Fruit fly (Drosophila melanogaster) whole organism, embryonic: ENCODE data around the gene Prosbeta2.

Experiments
- Atf-2 ChIP-seq: fragments of 200-800 bp; sonication (Bioruptor generic); optimal IDR thresholded peaks from 2 replicates; lab custom pipeline; 2016; ENCODE audit warnings: missing biosample characterization, missing genetic modification characterization
- CG10321 ChIP-seq: fragments of 200-800 bp; sonication (Bioruptor generic); IDR thresholded peaks from 2 replicates; pipeline ENCODE4 v1.3.6; 2022; ENCODE audit warnings: missing biosample characterization, missing genetic modification characterization
- CG10959 ChIP-seq: fragments of 200-800 bp; sonication (Bioruptor generic); IDR thresholded peaks from 2 replicates; pipeline ENCODE4 v1.3.6; 2022; ENCODE audit warnings: missing biosample characterization, missing genetic modification characterization
- CG14014 ChIP-seq: fragments of 200-800 bp; sonication (Bioruptor generic); IDR thresholded peaks from 2 replicates; pipeline ENCODE4 v1.3.6; 2022; ENCODE audit warnings: missing biosample characterization, missing genetic modification characterization
- CG14667 ChIP-seq: fragments of 200-800 bp; sonication (Bioruptor generic); IDR thresholded peaks from 2 replicates; pipeline ENCODE4 v1.3.6; 2022; ENCODE audit warnings: missing biosample characterization, missing genetic modification characterization
- CG1603 ChIP-seq: fragments of 200-800 bp; sonication (Bioruptor generic); optimal IDR thresholded peaks from 2 replicates; lab custom pipeline; 2019; ENCODE audit warnings: missing biosample characterization, mild to moderate bottlenecking, missing genetic modification characterization, moderate library complexity
- CG16863 ChIP-seq: fragments of 200-800 bp; sonication (Bioruptor generic); optimal IDR thresholded peaks from 3 replicates; lab custom pipeline; 2016; ENCODE audit warnings: missing biosample characterization, missing genetic modification characterization
- CG17359 ChIP-seq: fragments of 200-800 bp; sonication (Bioruptor generic); optimal IDR thresholded peaks from 3 replicates; lab custom pipeline; 2018; ENCODE audit warnings: missing biosample characterization, mild to moderate bottlenecking, missing genetic modification characterization, moderate library complexity
- CG1832 ChIP-seq: fragments of 200-800 bp; sonication (Bioruptor generic); optimal IDR thresholded peaks from 2 replicates; lab custom pipeline; 2017; ENCODE audit warnings: missing biosample characterization, mild to moderate bottlenecking, missing genetic modification characterization, inconsistent platforms
- CG2129 ChIP-seq: fragments of 200-800 bp; sonication (Bioruptor generic); IDR thresholded peaks from 2 replicates; pipeline ENCODE4 v1.3.6; 2022; ENCODE audit warnings: missing biosample characterization, missing genetic modification characterization; ENCODE audit not compliant: partially characterized antibody
- CG2875 ChIP-seq: fragments of 200-800 bp; sonication (Bioruptor generic); optimal IDR thresholded peaks from 2 replicates; lab custom pipeline; 2017; ENCODE audit warnings: missing biosample characterization, mild to moderate bottlenecking, missing genetic modification characterization, missing genetic modification reagents
- CG31224 ChIP-seq: fragments of 200-800 bp; sonication (Bioruptor generic); IDR thresholded peaks from 2 replicates; pipeline ENCODE4 v1.3.6; 2022; ENCODE audit warnings: missing biosample characterization, missing genetic modification characterization
- CG6254 ChIP-seq: fragments of 200-800 bp; sonication (Bioruptor generic); optimal IDR thresholded peaks from 3 replicates; lab custom pipeline; 2017; ENCODE audit warnings: mild to moderate bottlenecking, missing biosample characterization, missing genetic modification reagents, missing genetic modification characterization
- CG6683 ChIP-seq: fragments of 200-800 bp; sonication (Bioruptor generic); optimal IDR thresholded peaks from 2 replicates; lab custom pipeline; 2017; ENCODE audit warnings: missing biosample characterization, mild to moderate bottlenecking, missing genetic modification characterization, missing genetic modification reagents
- CG7963 ChIP-seq: fragments of 200-800 bp; sonication (Bioruptor generic); IDR thresholded peaks from 3 replicates; pipeline ENCODE4 v1.3.6; 2022; ENCODE audit warnings: missing biosample characterization, missing genetic modification characterization; ENCODE audit not compliant: partially characterized antibody
- Chrac-16 ChIP-seq: fragments of 200-800 bp; sonication (Bioruptor generic); optimal IDR thresholded peaks from 3 replicates; lab custom pipeline; 2016; ENCODE audit warnings: missing biosample characterization, missing genetic modification characterization
- CkIIα-i1 ChIP-seq: fragments of 200-800 bp; sonication (Bioruptor generic); IDR thresholded peaks from 2 replicates; pipeline ENCODE4 v1.3.6; 2022; ENCODE audit warnings: missing biosample characterization, missing genetic modification characterization
- Dbx ChIP-seq: fragments of 200-800 bp; sonication (Bioruptor generic); IDR thresholded peaks from 3 replicates; pipeline ENCODE4 v1.3.6; 2022; ENCODE audit warnings: missing biosample characterization, missing genetic modification characterization
- Dll ChIP-seq: fragments of 200-800 bp; sonication (Bioruptor generic); IDR thresholded peaks from 4 replicates; pipeline ENCODE4 v1.3.6; 2022; ENCODE audit warnings: missing biosample characterization, missing genetic modification characterization; ENCODE audit not compliant: partially characterized antibody
- Gsc ChIP-seq: fragments of 200-800 bp; sonication (Bioruptor generic); IDR thresholded peaks from 2 replicates; pipeline ENCODE4 v1.3.6; 2022; ENCODE audit warnings: missing biosample characterization, missing genetic modification characterization
- Hey ChIP-seq: fragments of 200-800 bp; sonication (Bioruptor generic); optimal IDR thresholded peaks from 3 replicates; lab custom pipeline; 2018; ENCODE audit warnings: missing biosample characterization, mild to moderate bottlenecking, missing genetic modification characterization
- HmgZ ChIP-seq: fragments of 200-800 bp; sonication (Bioruptor generic); optimal IDR thresholded peaks from 2 replicates; lab custom pipeline; 2018; ENCODE audit warnings: missing biosample characterization, mild to moderate bottlenecking, missing genetic modification characterization
- Max ChIP-seq: fragments of 200-800 bp; sonication (Bioruptor generic); optimal IDR thresholded peaks from 2 replicates; lab custom pipeline; 2016; ENCODE audit warnings: missing biosample characterization, mild to moderate bottlenecking, missing genetic modification characterization
- Sox102F ChIP-seq: fragments of 200-800 bp; sonication (Bioruptor generic); optimal IDR thresholded peaks from 2 replicates; lab custom pipeline; 2018; ENCODE audit warnings: missing biosample characterization, mild to moderate bottlenecking, missing genetic modification characterization, moderate library complexity
- Sry-δ ChIP-seq: fragments of 200-800 bp; sonication (Bioruptor generic); optimal IDR thresholded peaks from 2 replicates; lab custom pipeline; 2016; ENCODE audit warnings: missing biosample characterization, missing genetic modification characterization
- Ssrp ChIP-seq: fragments of 200-800 bp; sonication (Bioruptor generic); optimal IDR thresholded peaks from 2 replicates; lab custom pipeline; 2018; ENCODE audit warnings: missing biosample characterization, mild to moderate bottlenecking, missing genetic modification characterization, moderate library complexity
- bigmax ChIP-seq: fragments of 200-800 bp; sonication (Bioruptor generic); optimal IDR thresholded peaks from 2 replicates; lab custom pipeline; 2018; ENCODE audit warnings: missing biosample characterization, mild to moderate bottlenecking, missing genetic modification characterization
- bsh ChIP-seq, 2 experiments: fragments of 200-800 bp; sonication (Bioruptor generic); optimal IDR thresholded peaks; 2 replicates each; lab custom pipeline; 2017 to 2018; ENCODE audit warnings: mild to moderate bottlenecking in 2 of 2, missing biosample characterization in 2 of 2, missing genetic modification characterization in 2 of 2, moderate library complexity in 1 of 2
- cas ChIP-seq: fragments of 200-800 bp; sonication (Bioruptor generic); IDR thresholded peaks from 2 replicates; pipeline ENCODE4 v1.3.6; 2022; ENCODE audit warnings: missing biosample characterization, missing genetic modification characterization
- dan ChIP-seq: fragments of 200-800 bp; sonication (Bioruptor generic); IDR thresholded peaks from 2 replicates; pipeline ENCODE4 v1.3.6; 2022; ENCODE audit warnings: missing biosample characterization, missing genetic modification characterization
- dysf ChIP-seq: fragments of 200-800 bp; sonication (Bioruptor generic); IDR thresholded peaks from 3 replicates; pipeline ENCODE4 v1.3.6; 2022; ENCODE audit warnings: missing biosample characterization, missing genetic modification characterization
- emc ChIP-seq: fragments of 200-800 bp; sonication (Bioruptor generic); optimal IDR thresholded peaks from 2 replicates; lab custom pipeline; 2016; ENCODE audit warnings: missing biosample characterization, missing genetic modification characterization
- en ChIP-seq: fragments of 200-800 bp; sonication (Bioruptor generic); optimal IDR thresholded peaks from 2 replicates; lab custom pipeline; 2016; ENCODE audit warnings: missing biosample characterization, missing genetic modification characterization
- esg ChIP-seq: fragments of 200-800 bp; sonication (Bioruptor generic); conservative IDR thresholded peaks from 2 replicates; pipeline ENCODE4 v1.3.6; 2022; ENCODE audit warnings: missing biosample characterization, missing genetic modification characterization
- fru ChIP-seq: fragments of >200 bp; optimal IDR thresholded peaks from 2 replicates; lab custom pipeline; 2017
- h ChIP-seq: fragments of >200 bp; optimal IDR thresholded peaks from 2 replicates; lab custom pipeline; 2017
- kah ChIP-seq: fragments of 200-800 bp; sonication (Bioruptor generic); optimal IDR thresholded peaks from 2 replicates; lab custom pipeline; 2018; ENCODE audit warnings: missing biosample characterization, mild to moderate bottlenecking, missing genetic modification characterization
- klu ChIP-seq: fragments of 200-800 bp; sonication (Bioruptor generic); IDR thresholded peaks from 2 replicates; pipeline ENCODE4 v1.3.6; 2022; ENCODE audit warnings: missing biosample characterization, missing genetic modification characterization
- lola ChIP-seq, 3 experiments: fragments of >200 bp in 2 of 3; fragments of 200-800 bp in 1 of 3; sonication (Bioruptor generic) in 1 of 3; optimal IDR thresholded peaks; 2 replicates each; lab custom pipeline; 2017 to 2019; ENCODE audit warnings: missing biosample characterization in 3 of 3, missing genetic modification characterization in 3 of 3, mild to moderate bottlenecking in 1 of 3, moderate library complexity in 1 of 3
- nmo ChIP-seq: fragments of 200-800 bp; sonication (Bioruptor generic); optimal IDR thresholded peaks from 2 replicates; lab custom pipeline; 2018; ENCODE audit warnings: missing biosample characterization, mild to moderate bottlenecking, missing genetic modification characterization, moderate library complexity
- odd ChIP-seq: fragments of 200-800 bp; sonication (Bioruptor generic); optimal IDR thresholded peaks from 2 replicates; lab custom pipeline; 2017; ENCODE audit warnings: missing biosample characterization, mild to moderate bottlenecking, missing genetic modification characterization
- p53 ChIP-seq: fragments of 200-800 bp; sonication (Bioruptor generic); optimal IDR thresholded peaks from 2 replicates; lab custom pipeline; 2016; ENCODE audit warnings: missing biosample characterization, missing genetic modification characterization
- sens-2 ChIP-seq: fragments of 200-800 bp; sonication (Bioruptor generic); IDR thresholded peaks from 2 replicates; pipeline ENCODE4 v1.3.6; 2022; ENCODE audit warnings: missing biosample characterization, missing genetic modification characterization
- sima ChIP-seq: fragments of 200-800 bp; sonication (Bioruptor generic); optimal IDR thresholded peaks from 2 replicates; lab custom pipeline; 2016; ENCODE audit warnings: missing biosample characterization, missing genetic modification characterization
- sisA ChIP-seq: fragments of 200-800 bp; sonication (Bioruptor generic); IDR thresholded peaks from 2 replicates; pipeline ENCODE4 v1.3.6; 2022; ENCODE audit warnings: missing biosample characterization, missing genetic modification characterization
- ssp ChIP-seq: fragments of 200-800 bp; sonication (Bioruptor generic); IDR thresholded peaks from 2 replicates; pipeline ENCODE4 v1.3.6; 2022; ENCODE audit warnings: missing biosample characterization, missing genetic modification characterization
- toy ChIP-seq: fragments of 200-800 bp; sonication (Bioruptor generic); IDR thresholded peaks from 2 replicates; pipeline ENCODE4 v1.3.6; 2022; ENCODE audit warnings: missing biosample characterization, missing genetic modification characterization
- vvl ChIP-seq: fragments of 200-800 bp; sonication (Bioruptor generic); IDR thresholded peaks from 2 replicates; pipeline ENCODE4 v1.3.6; 2022; ENCODE audit warnings: missing biosample characterization, missing genetic modification characterization
- yki ChIP-seq: fragments of >200 bp; optimal IDR thresholded peaks from 3 replicates; lab custom pipeline; 2018
- zf30C ChIP-seq: fragments of 200-800 bp; sonication (Bioruptor generic); optimal IDR thresholded peaks from 3 replicates; lab custom pipeline; 2018; ENCODE audit warnings: missing biosample characterization, mild to moderate bottlenecking, missing genetic modification characterization

Gene Prosbeta2

DNA sequence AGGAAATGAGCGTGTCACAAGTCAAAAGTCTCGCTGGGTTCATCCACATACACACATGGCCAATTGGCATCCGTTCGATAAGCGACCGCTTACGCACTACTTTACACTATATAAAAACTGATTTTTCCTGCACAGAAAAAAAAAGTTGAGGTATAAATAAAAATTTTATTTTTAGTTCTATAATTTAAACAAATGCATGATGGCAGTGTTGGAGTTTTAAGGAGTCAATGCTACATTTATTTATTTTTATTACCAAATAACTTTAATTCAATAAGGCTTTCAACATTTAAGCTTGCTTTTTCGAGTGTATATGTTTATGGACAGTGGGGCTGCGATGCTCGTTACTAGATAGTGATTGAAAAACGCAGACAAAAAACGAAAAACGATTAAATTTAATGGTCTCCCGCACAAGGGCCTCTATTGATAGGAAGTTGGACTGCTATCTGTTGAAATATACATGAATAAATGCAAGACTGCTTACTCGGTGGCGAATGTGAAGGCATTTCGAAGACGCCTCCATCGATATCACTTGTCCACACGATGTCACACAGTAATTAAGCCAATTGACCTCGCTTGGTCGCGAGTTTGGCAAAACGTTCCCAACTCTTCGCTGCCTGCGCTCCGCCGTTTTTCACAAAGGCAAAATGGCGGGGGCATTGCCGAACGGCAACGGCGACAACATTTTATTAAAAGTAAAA lies 12.0 kb downstream of the Prosbeta2 start (continued):
- no peak for TF ChIP-seq Dll (GFP tag; lab: Robert Waterston, UW)
- no peak for TF ChIP-seq fru (lab: Kevin White, UChicago)
- peak; percentile 58; the same call in 1 of the 2 replicates for TF ChIP-seq CG14014 (GFP tag; lab: Robert Waterston, UW)
- TF ChIP-seq bigmax: no peak
- TF ChIP-seq CG16863 (GFP tag; lab: Kevin White, UChicago): peak; percentile 29
- TF ChIP-seq sens-2 (GFP tag; lab: Robert Waterston, UW): peak; percentile 65
- no peak for TF ChIP-seq emc (GFP tag; lab: Kevin White, UChicago)
- peak; percentile 42 to 85 for TF ChIP-seq bsh (GFP tag; optimal IDR thresholded peaks at IDR 0.05; lab: Kevin White, UChicago)
- TF ChIP-seq nmo (GFP tag; lab: Kevin White, UChicago): peak; percentile 84
- TF ChIP-seq CG6683: peak; percentile 55
- TF ChIP-seq sisA (GFP tag; lab: Robert Waterston, UW): peak; percentile 80
- no peak for TF ChIP-seq CG10321 (GFP tag; lab: Robert Waterston, UW)
- TF ChIP-seq Ssrp (tag; lab: Kevin White, UChicago): peak; percentile 80
- TF ChIP-seq Dbx (GFP tag; lab: Robert Waterston, UW): 0 out of 3 replicates have a peak, but pooled peaks have one; percentile 18
- peak; percentile 53 for TF ChIP-seq kah (GFP tag; lab: Kevin White, UChicago)
- TF ChIP-seq ssp (GFP tag; lab: Robert Waterston, UW): peak; percentile 45; the same call in 1 of the 2 replicates
- TF ChIP-seq Atf-2 (GFP tag; lab: Kevin White, UChicago): peak; percentile 16
- no peak for TF ChIP-seq Gsc (GFP tag; lab: Robert Waterston, UW)
- no peak for TF ChIP-seq cas
- peak; percentile 58 for TF ChIP-seq odd
- TF ChIP-seq zf30C (GFP tag; lab: Kevin White, UChicago): peak; percentile 63
- no peak for TF ChIP-seq p53
- no peak for TF ChIP-seq CkIIα-i1 (GFP tag; lab: Robert Waterston, UW)
- TF ChIP-seq CG1832 (GFP tag; lab: Kevin White, UChicago): no peak
- no peak for TF ChIP-seq CG7963 (GFP tag; lab: Robert Waterston, UW)
- peak; percentile 47 for TF ChIP-seq Chrac-16 (GFP tag; lab: Kevin White, UChicago)
- peak in 1 of 3 experiments; percentile 80 for TF ChIP-seq lola (GFP tag; optimal IDR thresholded peaks at IDR 0.05; lab: Kevin White, UChicago)
- no peak for TF ChIP-seq CG2129
- no peak for TF ChIP-seq yki (lab: Kevin White, UChicago)
- no peak for TF ChIP-seq dan (GFP tag; lab: Robert Waterston, UW)
- peak; percentile 38 for TF ChIP-seq en (GFP tag; lab: Kevin White, UChicago)
- no peak for TF ChIP-seq toy (GFP tag; lab: Robert Waterston, UW)
- TF ChIP-seq CG31224 (GFP tag; lab: Robert Waterston, UW): 0 out of 2 replicates have a peak, but pooled peaks have one; percentile 25
- TF ChIP-seq CG2875 (GFP tag; lab: Kevin White, UChicago): peak; percentile 52
- TF ChIP-seq dysf (GFP tag; lab: Robert Waterston, UW): peak; percentile 68
- TF ChIP-seq Max (GFP tag; lab: Kevin White, UChicago): peak; percentile 69
- TF ChIP-seq Sox102F: peak; percentile 86
- TF ChIP-seq Hey: no peak
- peak; percentile 77 for TF ChIP-seq vvl (GFP tag; lab: Robert Waterston, UW)
- peak; percentile 49 for TF ChIP-seq CG6254 (GFP tag; lab: Kevin White, UChicago)
- peak; percentile 37 for TF ChIP-seq CG1603 (tag; lab: Kevin White, UChicago)
- TF ChIP-seq klu (GFP tag; lab: Robert Waterston, UW): peak; percentile 22; the same call in 1 of the 2 replicates
- peak; percentile 39; the same call in 1 of the 2 replicates for TF ChIP-seq CG14667 (GFP tag; lab: Robert Waterston, UW)
- no peak for TF ChIP-seq h (lab: Kevin White, UChicago)
- TF ChIP-seq sima (GFP tag; lab: Kevin White, UChicago): no peak
- peak; percentile 45 for TF ChIP-seq HmgZ (tag; lab: Kevin White, UChicago)
- TF ChIP-seq esg (GFP tag; lab: Robert Waterston, UW): peak; percentile 66
- TF ChIP-seq CG10959 (GFP tag; lab: Robert Waterston, UW): peak; percentile 80
- TF ChIP-seq CG17359 (tag; lab: Kevin White, UChicago): peak; percentile 85
- no peak for TF ChIP-seq Sry-δ (GFP tag; lab: Kevin White, UChicago)
